Worm (Caenorhabditis elegans): ENCODE results near the gene srz-44.
A peak's percentile ranks its signal among the peaks of the same experiment; 100 is the strongest.
"Not testable (repeated sequence)": the region's sequence is repeated elsewhere in the genome, so short reads cannot be mapped to it uniquely, and the experiment has no call there.

srz-44 gene

ce11 chrV:15658262-15659060 is 19.7 kb upstream of the srz-44 start:
- TF ChIP-seq ceh-43 (GFP tag; optimal IDR thresholded peaks at IDR 0.05) = no peak
- TF ChIP-seq hlh-1 (tag; optimal IDR thresholded peaks at IDR 0.05) = peak; percentile 91
- no peak for TF ChIP-seq flh-1 (GFP tag; optimal IDR thresholded peaks at IDR 0.05)
- TF ChIP-seq mab-5 (tag; optimal IDR thresholded peaks at IDR 0.05) = no peak
- TF ChIP-seq drap-1 (GFP tag; optimal IDR thresholded peaks at IDR 0.05) = no peak

ce11 chrV:15654124-15654523 is 15.4 kb upstream of the srz-44 start, which contains the start of gene F53E4.2:
Gene F53E4.2, plus strand, starts transcription at chrV:15654424.
- TF ChIP-seq sptf-1 (tag; optimal IDR thresholded peaks at IDR 0.05) (no peak), ham-2 (GFP tag; optimal IDR thresholded peaks at IDR 0.05) (no peak), ceh-83 (GFP tag; optimal IDR thresholded peaks at IDR 0.05) (no peak), snpc-4 (tag; optimal IDR thresholded peaks at IDR 0.05) (no peak), nhr-28 (tag; optimal IDR thresholded peaks at IDR 0.05) (no peak), mls-2 (tag; optimal IDR thresholded peaks at IDR 0.05) (no peak), hlh-1 (tag; optimal IDR thresholded peaks at IDR 0.05) (no peak)

- TF ChIP-seq M03D4.4 (tag; optimal IDR thresholded peaks at IDR 0.05) (no peak), cnd-1 (tag; optimal IDR thresholded peaks at IDR 0.05) (no peak), nhr-12 (tag; optimal IDR thresholded peaks at IDR 0.05) (no peak), unc-62 (GFP tag; optimal IDR thresholded peaks at IDR 0.05) (no peak), nhr-2 (tag; optimal IDR thresholded peaks at IDR 0.05) (no peak)
These were observed 13.4 kb upstream of the srz-44 start for ce11 chrV:15652147-15652546.

- TF ChIP-seq nhr-76 (tag; optimal IDR thresholded peaks at IDR 0.05) (no peak), elt-1 (tag; optimal IDR thresholded peaks at IDR 0.05; ENCODE audit: borderline replicate concordance, insufficient read depth) (no peak), ceh-39 (tag; optimal IDR thresholded peaks at IDR 0.05) (no peak), M03D4.4 (tag; optimal IDR thresholded peaks at IDR 0.05) (no peak), unc-62 (GFP tag; optimal IDR thresholded peaks at IDR 0.05) (no peak)
These were observed 11.4 kb upstream of the srz-44 start, which contains the start of gene sru-42 for ce11 chrV:15650167-15650566. Gene sru-42, plus strand, starts transcription at chrV:15650467.

ce11 chrV:15647536-15648085 is 8.9 kb upstream of the srz-44 start, which contains the start of the genes C55A1.7 and C55A1.6:
Gene C55A1.7, minus strand, starts transcription at chrV:15647636.
Gene C55A1.6, plus strand, starts transcription at chrV:15648035.
- peak; percentile 10 for TF ChIP-seq pha-4 (tag; optimal IDR thresholded peaks at IDR 0.05)

ce11 chrV:15644575-15644974 is 5.8 kb upstream of the srz-44 start, which contains the start of gene str-23:
Gene str-23, plus strand, starts transcription at chrV:15644875.
- TF ChIP-seq M03D4.4 (tag; optimal IDR thresholded peaks at IDR 0.05) = no peak
- TF ChIP-seq snpc-4 (tag; optimal IDR thresholded peaks at IDR 0.05) = no peak
- TF ChIP-seq sem-2 (GFP tag; optimal IDR thresholded peaks at IDR 0.05) = no peak
- TF ChIP-seq zip-8 (tag; optimal IDR thresholded peaks at IDR 0.05) = no peak

ce11 chrV:15643192-15643591 is 4.4 kb upstream of the srz-44 start, which contains the start of gene C55A1.4:
Gene C55A1.4, minus strand, starts transcription at chrV:15643292.
- TF ChIP-seq nhr-76, nhr-12, blmp-1 (tag; optimal IDR thresholded peaks at IDR 0.05): not testable (repeated sequence)

ce11 chrV:15629543-15629942 is 9.2 kb downstream of the srz-44 start, which contains the start of gene str-248:
Gene str-248, minus strand, starts transcription at chrV:15629643.
- TF ChIP-seq ceh-39 (tag; optimal IDR thresholded peaks at IDR 0.05) (no peak), tbx-8 (GFP tag; optimal IDR thresholded peaks at IDR 0.05) (no peak), nhr-12 (tag; optimal IDR thresholded peaks at IDR 0.05) (no peak), nhr-76 (tag; optimal IDR thresholded peaks at IDR 0.05) (no peak), flh-1 (GFP tag; optimal IDR thresholded peaks at IDR 0.05) (no peak), elt-3 (tag; optimal IDR thresholded peaks at IDR 0.05) (no peak), sptf-1 (tag; optimal IDR thresholded peaks at IDR 0.05) (no peak), nhr-237 (tag; optimal IDR thresholded peaks at IDR 0.05) (no peak), nhr-28 (tag; optimal IDR thresholded peaks at IDR 0.05) (no peak), sem-2 (GFP tag; optimal IDR thresholded peaks at IDR 0.05) (no peak), blmp-1 (tag; optimal IDR thresholded peaks at IDR 0.05) (no peak), ham-2 (GFP tag; optimal IDR thresholded peaks at IDR 0.05) (no peak)

Data from whole organism, mixed stage, embryonic.